Worm (Caenorhabditis elegans): Measurements from ENCODE around the gene gcy-31.
A peak's percentile ranks its signal among the peaks of the same experiment; 100 is the strongest.

Gene gcy-31

DNA sequence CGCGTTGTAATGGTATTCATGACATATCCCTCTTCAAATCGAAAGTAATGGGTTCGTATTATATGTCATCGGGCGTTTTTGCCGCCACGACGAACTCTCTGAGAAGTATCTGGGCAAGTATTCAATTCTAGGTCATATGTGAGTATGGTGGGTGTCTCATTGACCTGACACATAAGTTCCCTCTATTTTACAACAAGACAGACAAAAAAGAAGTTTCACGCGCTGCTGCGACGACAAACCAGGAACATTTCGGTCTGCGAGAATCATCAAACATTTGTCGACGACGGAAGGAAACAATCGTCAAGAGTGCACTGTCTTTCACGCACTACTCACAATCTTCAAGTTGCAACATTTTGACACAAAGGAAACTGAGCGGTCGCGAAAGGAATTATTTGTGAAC is 2.0 kb downstream of the gcy-31 start:
- TF ChIP-seq unc-86 (tag; optimal IDR thresholded peaks at IDR 0.05): no peak
- TF ChIP-seq blmp-1 (tag; optimal IDR thresholded peaks at IDR 0.05): peak; percentile 27
- TF ChIP-seq lsy-2 (tag; optimal IDR thresholded peaks at IDR 0.05): no peak
- no peak for TF ChIP-seq hpl-2 (GFP tag; optimal IDR thresholded peaks at IDR 0.05)
- TF ChIP-seq nhr-77 (tag; optimal IDR thresholded peaks at IDR 0.05): no peak
- peak; percentile 22 for TF ChIP-seq nhr-85 (tag)
- no peak for TF ChIP-seq isw-1 (GFP tag; IDR thresholded peaks at IDR 0.05)

- TF ChIP-seq nhr-90 (tag; optimal IDR thresholded peaks at IDR 0.05; ENCODE audit: poor library complexity) (no peak), pax-3 (tag; optimal IDR thresholded peaks at IDR 0.05) (no peak), F16B12.6 (tag; optimal IDR thresholded peaks at IDR 0.05) (no peak), hlh-17 (GFP tag; optimal IDR thresholded peaks at IDR 0.05; ENCODE audit: borderline replicate concordance) (no peak), snpc-4 (tag; optimal IDR thresholded peaks at IDR 0.05) (no peak), nhr-237 (tag; optimal IDR thresholded peaks at IDR 0.05) (no peak), swsn-7 (tag; optimal IDR thresholded peaks at IDR 0.05) (no peak), skn-1 (tag; optimal IDR thresholded peaks at IDR 0.05) (no peak), mab-9 (GFP tag; IDR thresholded peaks at IDR 0.05) (no peak), ztf-4 (tag; optimal IDR thresholded peaks at IDR 0.05) (no peak), unc-30 (tag; optimal IDR thresholded peaks at IDR 0.05) (no peak), ceh-63 (GFP tag; optimal IDR thresholded peaks at IDR 0.05) (no peak), ama-1 (optimal IDR thresholded peaks at IDR 0.05) (no peak), zag-1 (tag; optimal IDR thresholded peaks at IDR 0.05) (no peak), nhr-20 (tag; optimal IDR thresholded peaks at IDR 0.05) (no peak), ets-5 (GFP tag; IDR thresholded peaks at IDR 0.05) (no peak)
Observed at ce11 chrX:2422123-2422522, 5.2 kb downstream of the gcy-31 start.

ce11 chrX:2419777-2420176 is 7.5 kb downstream of the gcy-31 start, which contains the start of gene glr-7:
Gene glr-7, minus strand, starts transcription at chrX:2419877.
- no peak for TF ChIP-seq rnt-1 (tag; optimal IDR thresholded peaks at IDR 0.05)
- no peak for TF ChIP-seq xbp-1 (tag; optimal IDR thresholded peaks at IDR 0.05)
- no peak for TF ChIP-seq lsy-2 (tag; optimal IDR thresholded peaks at IDR 0.05)
- no peak for TF ChIP-seq blmp-1 (tag; optimal IDR thresholded peaks at IDR 0.05)
- no peak for TF ChIP-seq fkh-4 (tag; optimal IDR thresholded peaks at IDR 0.05; ENCODE audit: borderline replicate concordance)
- TF ChIP-seq sptf-1 (tag; optimal IDR thresholded peaks at IDR 0.05): no peak

DNA sequence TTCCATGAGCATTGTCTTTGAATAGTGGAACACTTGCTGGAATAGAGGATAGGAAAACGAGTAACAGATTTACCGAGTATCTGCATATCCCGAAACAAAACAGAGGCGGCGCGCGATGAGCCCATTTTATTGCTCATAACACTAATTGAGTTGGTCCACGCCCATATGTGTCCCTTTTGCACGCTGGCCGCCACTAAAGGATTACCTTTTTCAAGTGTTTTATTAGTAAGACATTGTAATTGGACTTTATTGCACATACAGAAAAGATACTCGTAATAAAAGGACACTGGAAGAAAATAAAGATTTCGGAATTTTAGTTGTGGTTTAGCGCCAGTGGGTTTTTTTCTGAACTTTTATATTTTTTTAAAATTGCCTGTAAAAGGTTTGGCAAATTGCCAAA is 14.0 kb downstream of the gcy-31 start, which contains the start of gene hlh-15:
Gene hlh-15 (minus strand): TSS at position 101 of the 400 bp plus-strand sequence.
- TF ChIP-seq unc-86 (tag; optimal IDR thresholded peaks at IDR 0.05) (no peak), elt-2 (tag; optimal IDR thresholded peaks at IDR 0.05) (no peak), nhr-71 (tag; optimal IDR thresholded peaks at IDR 0.05) (no peak), ceh-82 (tag; optimal IDR thresholded peaks at IDR 0.05) (no peak), zip-4 (GFP tag; optimal IDR thresholded peaks at IDR 0.05) (no peak), lir-3 (tag; optimal IDR thresholded peaks at IDR 0.05; ENCODE audit: poor library complexity) (no peak), nhr-28 (tag; optimal IDR thresholded peaks at IDR 0.05) (no peak), ets-5 (GFP tag; IDR thresholded peaks at IDR 0.05) (no peak), efl-3 (GFP tag; optimal IDR thresholded peaks at IDR 0.05) (no peak)

ce11 chrX:2410978-2411377 is 16.3 kb downstream of the gcy-31 start:
- TF ChIP-seq pqm-1 (tag; optimal IDR thresholded peaks at IDR 0.05) (no peak), elt-2 (tag; optimal IDR thresholded peaks at IDR 0.05) (peak; percentile 27)
